Worm (Caenorhabditis elegans) whole organism, late embryonic: Measurements from ENCODE around the gene dbn-1.
A peak's percentile ranks its signal among the peaks of the same experiment; 100 is the strongest.

ENCODE experiments used
- ama-1 ChIP-seq: fragments of 150-350 bp; optimal IDR thresholded peaks from 2 replicates; lab custom pipeline; 2014
- ceh-24 ChIP-seq: sonication (generic microtip); optimal IDR thresholded peaks from 2 replicates; lab custom pipeline; 2016; ENCODE audit warnings: mild to moderate bottlenecking, missing genetic modification characterization, missing compliant biosample characterization
- che-1 ChIP-seq: sonication (generic microtip); optimal IDR thresholded peaks from 2 replicates; lab custom pipeline; 2016; ENCODE audit warnings: mild to moderate bottlenecking, missing genetic modification characterization, missing compliant biosample characterization
- dve-1 ChIP-seq: sonication (generic microtip); optimal IDR thresholded peaks from 2 replicates; lab custom pipeline; 2017; ENCODE audit warnings: antibody characterized with exemption, mild to moderate bottlenecking, missing genetic modification characterization, missing compliant biosample characterization
- elt-2 ChIP-seq: sonication (generic microtip); optimal IDR thresholded peaks from 2 replicates; lab custom pipeline; 2016; ENCODE audit warnings: missing genetic modification reagents, missing genetic modification characterization, missing compliant biosample characterization
- fkh-10 ChIP-seq: fragments of 150-350 bp; optimal IDR thresholded peaks from 2 replicates; lab custom pipeline; 2014; ENCODE audit warnings: missing biosample characterization, missing genetic modification reagents, missing genetic modification characterization
- fkh-6 ChIP-seq: sonication (generic microtip); optimal IDR thresholded peaks from 2 replicates; lab custom pipeline; 2016; ENCODE audit warnings: missing genetic modification characterization, missing compliant biosample characterization
- rnt-1 ChIP-seq: sonication (generic microtip); optimal IDR thresholded peaks from 2 replicates; lab custom pipeline; 2016; ENCODE audit warnings: missing genetic modification characterization, missing compliant biosample characterization

DNA sequence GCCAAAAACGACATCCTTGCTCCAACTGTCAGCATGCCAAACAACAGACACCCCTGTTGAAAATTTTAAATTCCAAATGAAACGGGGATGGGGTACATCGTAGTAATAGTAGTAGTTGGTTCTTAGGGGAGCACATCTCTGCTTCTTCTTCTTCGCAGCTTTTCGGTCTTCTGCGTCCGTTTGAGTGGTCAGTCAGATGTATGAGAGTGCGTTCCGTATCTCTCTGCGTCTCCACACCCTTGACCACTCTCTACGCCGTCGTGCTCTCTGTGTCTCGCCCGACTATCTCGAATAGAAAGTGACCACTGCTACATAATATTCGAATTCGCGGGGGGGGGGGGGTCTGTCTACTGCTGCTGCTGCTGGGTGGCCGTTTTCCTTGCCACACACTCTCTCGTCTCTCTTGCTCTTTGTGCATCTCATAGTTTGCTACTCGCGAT is 49.0 kb downstream of the dbn-1 start:
- TF ChIP-seq dve-1 (tag; lab: Kevin White, UChicago) (peak; percentile 33), fkh-10 (GFP tag; lab: Kevin White, UChicago) (no peak), che-1 (tag; lab: Kevin White, UChicago) (no peak), rnt-1 (tag; lab: Kevin White, UChicago) (peak; percentile 36), ama-1 (lab: Kevin White, UChicago) (no peak), elt-2 (tag; lab: Kevin White, UChicago) (no peak), ceh-24 (tag; lab: Kevin White, UChicago) (no peak), fkh-6 (tag; lab: Kevin White, UChicago) (no peak)
